Fruit fly (Drosophila melanogaster) whole organism: ENCODE data around the gene Fer3HCH.
A peak's percentile ranks its signal among the peaks of the same experiment; 100 is the strongest.

Experiments
- CG8478 ChIP-seq: fragments of >200 bp; optimal IDR thresholded peaks from 2 replicates; lab custom pipeline; 2018; ENCODE audit warnings: inconsistent platforms
- Dll ChIP-seq: fragments of >200 bp; optimal IDR thresholded peaks from 2 replicates; lab custom pipeline; 2017
- EcR ChIP-seq, 2 experiments: fragments of >200 bp; optimal IDR thresholded peaks; 2 replicates each; lab custom pipeline; 2017; ENCODE audit warnings: missing biosample characterization in 2 of 2, missing genetic modification characterization in 2 of 2, missing genetic modification reagents in 2 of 2
- pan ChIP-seq: fragments of >200 bp; optimal IDR thresholded peaks from 2 replicates; lab custom pipeline; 2017
- psq ChIP-seq: fragments of >200 bp; optimal IDR thresholded peaks from 2 replicates; lab custom pipeline; 2017
- usp ChIP-seq: fragments of >200 bp; optimal IDR thresholded peaks from 2 replicates; lab custom pipeline; 2017; ENCODE audit warnings: missing biosample characterization, missing genetic modification characterization, mixed read lengths

Fer3HCH gene

dm6 chrX:13101817-13102216 lies 6.2 kb downstream of the Fer3HCH start:
- TF ChIP-seq CG8478 (lab: Kevin White, UChicago) (no peak), psq (lab: Kevin White, UChicago) (no peak), EcR (GFP tag; optimal IDR thresholded peaks at IDR 0.05; lab: Kevin White, UChicago) (no peak), pan (lab: Kevin White, UChicago) (no peak), Dll (lab: Kevin White, UChicago) (no peak), usp (GFP tag; lab: Kevin White, UChicago) (no peak)

- TF ChIP-seq usp (GFP tag; lab: Kevin White, UChicago) (no peak), Dll (lab: Kevin White, UChicago) (no peak), CG8478 (lab: Kevin White, UChicago) (no peak), pan (lab: Kevin White, UChicago) (no peak), psq (lab: Kevin White, UChicago) (no peak), EcR (GFP tag; optimal IDR thresholded peaks at IDR 0.05; lab: Kevin White, UChicago) (no peak)
Observed at dm6 chrX:13099919-13100318, 8.1 kb downstream of the Fer3HCH start.

DNA sequence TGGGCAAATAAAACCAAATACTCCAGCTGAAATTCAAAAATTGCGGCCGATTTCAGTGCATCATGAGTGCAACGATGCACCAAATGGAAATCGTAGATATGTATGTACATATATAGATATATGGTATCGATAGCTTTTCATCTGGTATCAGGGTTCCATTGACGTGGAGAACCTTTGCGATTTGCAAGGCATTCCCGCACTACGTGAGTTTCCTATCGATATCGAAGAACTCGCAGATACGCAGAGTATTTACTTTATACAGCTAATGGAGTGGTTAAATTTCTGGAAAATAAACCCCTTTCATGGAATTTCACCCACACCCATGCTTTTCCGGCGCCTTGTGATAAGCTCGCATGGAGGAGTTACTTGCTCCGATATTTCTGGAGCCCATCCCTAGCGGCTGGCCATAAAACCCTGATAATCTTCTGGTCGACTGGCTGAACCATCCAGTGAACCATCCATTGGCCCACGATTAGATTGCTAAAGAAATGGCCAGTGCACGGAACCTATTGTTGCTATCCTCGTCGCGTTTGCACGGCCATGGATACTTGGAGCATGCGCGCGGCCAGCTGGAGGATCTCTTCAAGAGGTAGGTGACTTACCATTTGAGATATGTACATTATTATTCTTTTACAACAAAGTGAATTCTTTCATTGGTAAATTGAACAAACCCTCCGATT lies 13.8 kb downstream of the Fer3HCH start, which contains the start of gene CG2200:
Gene CG2200, plus strand, starts transcription at position 215 of the 680 bp plus-strand sequence.
- TF ChIP-seq CG8478 (lab: Kevin White, UChicago) = no peak

DNA sequence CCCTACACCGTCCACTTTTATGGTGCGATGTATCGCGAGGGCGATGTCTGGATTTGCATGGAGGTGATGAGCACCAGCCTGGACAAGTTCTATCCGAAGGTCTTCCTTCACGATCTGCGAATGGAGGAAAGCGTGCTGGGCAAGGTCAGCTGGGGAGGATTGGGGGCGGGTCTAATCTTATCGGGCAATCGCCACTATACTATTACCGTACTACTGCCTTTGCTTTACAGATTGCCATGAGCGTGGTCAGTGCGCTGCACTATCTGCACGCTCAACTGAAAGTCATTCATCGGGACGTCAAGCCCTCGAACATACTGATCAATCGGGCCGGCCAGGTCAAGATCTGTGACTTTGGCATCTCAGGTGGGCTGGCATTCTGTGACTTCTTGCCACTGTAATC lies 16.1 kb downstream of the Fer3HCH start:
- no peak for TF ChIP-seq pan (lab: Kevin White, UChicago)
- no peak for TF ChIP-seq EcR (GFP tag; optimal IDR thresholded peaks at IDR 0.05; lab: Kevin White, UChicago)
- TF ChIP-seq CG8478 (lab: Kevin White, UChicago) = no peak
- no peak for TF ChIP-seq usp (GFP tag; lab: Kevin White, UChicago)
- no peak for TF ChIP-seq Dll (lab: Kevin White, UChicago)
- TF ChIP-seq psq (lab: Kevin White, UChicago) = no peak

dm6 chrX:13090656-13091261 lies 17.2 kb downstream of the Fer3HCH start, which contains the start of gene lic:
Gene lic, plus strand, starts transcription at chrX:13091145.
- TF ChIP-seq Dll (lab: Kevin White, UChicago) (no peak), EcR (GFP tag; optimal IDR thresholded peaks at IDR 0.05; lab: Kevin White, UChicago) (no peak), usp (GFP tag; lab: Kevin White, UChicago) (no peak), psq (lab: Kevin White, UChicago) (no peak), CG8478 (lab: Kevin White, UChicago) (no peak), pan (lab: Kevin White, UChicago) (no peak)

DNA sequence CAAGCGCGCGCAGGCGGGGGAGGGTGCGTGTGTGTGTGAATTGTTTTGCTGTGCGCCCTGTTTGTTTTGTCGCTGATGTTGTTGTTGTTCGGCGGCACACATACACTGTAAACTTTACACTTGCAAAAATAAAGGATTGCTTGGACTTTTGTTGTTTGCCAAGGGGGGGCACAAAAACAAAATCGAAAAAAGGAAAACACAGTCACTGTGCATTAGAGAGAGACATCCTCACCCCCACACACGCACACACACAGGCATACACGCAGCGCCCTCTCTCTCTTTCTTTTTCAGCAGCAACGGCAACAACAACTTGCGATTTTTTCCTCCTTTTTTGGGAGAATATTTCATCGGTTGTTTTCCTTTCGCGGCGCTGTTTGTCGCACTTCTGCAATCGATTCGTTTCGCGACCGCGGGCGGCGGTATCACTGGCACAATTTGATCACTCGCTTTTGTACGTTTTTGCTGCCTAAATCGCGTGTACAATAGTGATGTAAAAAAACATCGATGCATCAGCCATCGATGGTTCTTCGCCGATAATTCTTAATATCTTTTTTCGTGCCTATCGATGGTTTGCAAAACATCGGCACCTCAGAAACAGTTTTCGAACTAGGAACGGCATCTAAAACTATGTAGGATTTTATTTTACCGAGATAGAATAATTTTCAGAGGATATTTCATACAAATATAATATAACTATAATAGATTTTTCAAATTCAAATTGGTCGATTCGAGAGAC lies 17.9 kb downstream of the Fer3HCH start, which contains the start of gene hep:
Gene hep, minus strand, starts transcription at position 515 of the 736 bp plus-strand sequence.
- TF ChIP-seq Dll (lab: Kevin White, UChicago) (peak; percentile 45), EcR (GFP tag; optimal IDR thresholded peaks at IDR 0.05; lab: Kevin White, UChicago) (no peak), usp (GFP tag; lab: Kevin White, UChicago) (no peak), psq (lab: Kevin White, UChicago) (no peak), CG8478 (lab: Kevin White, UChicago) (peak; percentile 66), pan (lab: Kevin White, UChicago) (no peak)

DNA sequence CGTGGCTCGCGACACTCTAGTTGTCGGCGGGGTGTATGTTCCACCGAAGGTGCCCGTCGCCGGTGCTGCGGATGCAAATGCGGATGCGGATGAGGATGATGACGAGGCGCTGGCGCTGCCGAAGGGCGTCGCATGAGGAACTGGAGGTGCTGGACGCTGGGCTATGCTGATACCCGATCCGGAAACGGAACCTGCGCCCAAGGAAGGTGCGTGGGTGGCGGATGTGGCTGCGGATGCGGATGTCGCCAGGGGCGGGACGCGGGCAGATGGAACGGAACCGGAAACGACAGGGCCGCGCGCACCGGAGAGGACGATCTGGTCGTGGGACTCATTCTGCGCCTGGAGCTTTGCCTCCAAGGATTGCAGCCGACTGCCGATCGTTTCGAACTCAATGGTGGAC lies 18.6 kb downstream of the Fer3HCH start:
- TF ChIP-seq Dll (lab: Kevin White, UChicago) (no peak), usp (GFP tag; lab: Kevin White, UChicago) (no peak), psq (lab: Kevin White, UChicago) (no peak), EcR (GFP tag; optimal IDR thresholded peaks at IDR 0.05; lab: Kevin White, UChicago) (no peak), pan (lab: Kevin White, UChicago) (no peak), CG8478 (lab: Kevin White, UChicago) (no peak)

DNA sequence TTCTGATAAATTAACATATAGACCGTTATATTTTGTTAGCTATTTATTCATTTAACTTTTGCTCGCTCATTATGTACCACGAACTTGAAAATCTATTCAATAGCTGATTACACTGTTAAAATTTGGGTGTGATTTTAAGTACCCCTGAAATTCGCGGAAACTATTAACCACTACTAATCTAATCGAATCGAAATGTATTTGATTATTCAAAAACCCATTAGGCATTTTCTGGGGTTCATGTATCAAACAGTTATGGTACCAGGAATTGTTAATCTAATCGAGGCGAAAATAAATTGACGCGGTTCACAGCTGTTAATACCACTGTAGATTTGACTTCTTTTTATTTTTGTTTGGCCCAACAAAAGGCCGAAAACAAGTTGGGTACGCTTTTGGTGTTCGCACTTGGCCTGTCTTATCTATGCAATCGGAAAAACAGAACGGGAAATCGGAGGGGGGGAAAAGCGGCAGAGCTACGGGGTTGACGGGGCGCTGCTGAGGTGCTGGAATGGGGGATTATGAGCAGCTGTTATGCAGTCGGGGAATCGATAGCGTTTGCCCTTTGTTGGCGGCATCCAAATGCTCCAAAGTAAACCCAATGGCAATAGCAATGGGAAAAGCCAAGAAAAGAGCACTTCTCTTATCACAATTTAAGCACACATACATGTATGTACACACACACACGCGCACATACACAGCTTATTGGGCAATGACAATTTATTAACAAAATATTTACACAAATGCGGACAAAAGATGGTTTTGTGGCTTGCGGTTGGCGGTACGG lies 19.8 kb downstream of the Fer3HCH start:
- no peak for TF ChIP-seq usp (GFP tag; lab: Kevin White, UChicago)
- no peak for TF ChIP-seq Dll (lab: Kevin White, UChicago)
- TF ChIP-seq psq (lab: Kevin White, UChicago) = no peak
- no peak for TF ChIP-seq EcR (GFP tag; optimal IDR thresholded peaks at IDR 0.05; lab: Kevin White, UChicago)
- no peak for TF ChIP-seq CG8478 (lab: Kevin White, UChicago)
- TF ChIP-seq pan (lab: Kevin White, UChicago) = no peak

DNA sequence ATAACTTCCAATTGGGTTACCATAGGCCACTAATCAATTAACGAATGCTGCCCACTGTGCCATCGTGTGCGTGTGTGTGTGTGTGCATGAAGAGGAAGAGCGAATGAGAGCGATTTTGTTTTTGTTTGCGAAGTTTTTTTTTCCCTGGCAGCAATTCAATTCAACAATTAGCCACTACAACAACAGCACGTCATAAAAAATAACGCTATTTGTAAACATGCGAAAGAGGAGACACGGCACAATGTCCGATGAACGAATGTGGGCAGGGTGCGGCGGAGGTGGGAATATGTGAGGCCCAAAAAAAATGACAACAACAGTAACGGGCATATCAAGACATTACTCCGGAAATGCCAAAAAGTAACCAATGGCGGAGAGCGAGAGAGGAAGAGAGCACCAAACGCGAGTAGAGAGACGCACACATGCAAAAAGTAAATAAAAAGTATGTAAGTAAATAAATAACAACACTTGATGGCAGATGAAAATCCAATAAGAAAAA lies 20.6 kb downstream of the Fer3HCH start:
- TF ChIP-seq usp (GFP tag; lab: Kevin White, UChicago) = no peak
- peak; percentile 15 for TF ChIP-seq Dll (lab: Kevin White, UChicago)
- no peak for TF ChIP-seq psq (lab: Kevin White, UChicago)
- no peak for TF ChIP-seq pan (lab: Kevin White, UChicago)
- no peak for TF ChIP-seq EcR (GFP tag; optimal IDR thresholded peaks at IDR 0.05; lab: Kevin White, UChicago)
